Fruit fly (Drosophila melanogaster): ENCODE data around the gene Naa40.

Naa40 gene

dm6 chr3R:29711434-29711833 is 13.3 kb downstream of the Naa40 start (continued):
- TF ChIP-seq D19A (tag; optimal IDR thresholded peaks at IDR 0.05): no peak
- TF ChIP-seq vnd (GFP tag; IDR thresholded peaks at IDR 0.05; ENCODE audit: partially characterized antibody): no peak
- TF ChIP-seq BtbVII (GFP tag; optimal IDR thresholded peaks at IDR 0.05): no peak
- no peak for TF ChIP-seq bowl (GFP tag; IDR thresholded peaks at IDR 0.05)
- TF ChIP-seq row (GFP tag; IDR thresholded peaks at IDR 0.05): peak; percentile 35; the same call in 2 of the 3 replicates
- no peak for TF ChIP-seq eyg (GFP tag; optimal IDR thresholded peaks at IDR 0.05)
- no peak for TF ChIP-seq CG3065 (GFP tag; optimal IDR thresholded peaks at IDR 0.05)
- TF ChIP-seq CG11456 (GFP tag; IDR thresholded peaks at IDR 0.05): no peak
- TF ChIP-seq Dp (GFP tag; optimal IDR thresholded peaks at IDR 0.05): no peak
- TF ChIP-seq CG12769 (tag; optimal IDR thresholded peaks at IDR 0.05): no peak
- no peak for TF ChIP-seq CG12744 (GFP tag; optimal IDR thresholded peaks at IDR 0.05)
- TF ChIP-seq CG8089 (GFP tag; optimal IDR thresholded peaks at IDR 0.05): no peak
- TF ChIP-seq CrebB (tag; optimal IDR thresholded peaks at IDR 0.05): no peak
- TF ChIP-seq pros (GFP tag; optimal IDR thresholded peaks at IDR 0.05): no peak
- TF ChIP-seq Meics (GFP tag; optimal IDR thresholded peaks at IDR 0.05): no peak
- no peak for TF ChIP-seq sim (GFP tag; IDR thresholded peaks at IDR 0.05)
- TF ChIP-seq NC2β (GFP tag; optimal IDR thresholded peaks at IDR 0.05): no peak
- TF ChIP-seq Hmx (GFP tag; optimal IDR thresholded peaks at IDR 0.05): no peak
- no peak for TF ChIP-seq jigr1 (GFP tag; IDR thresholded peaks at IDR 0.05)
- no peak for TF ChIP-seq CG14014 (GFP tag; IDR thresholded peaks at IDR 0.05)
- TF ChIP-seq bsh (GFP tag; optimal IDR thresholded peaks at IDR 0.05): peak in 1 of 2 experiments; percentile 40
- TF ChIP-seq CG2120 (GFP tag; optimal IDR thresholded peaks at IDR 0.05): no peak
- no peak for TF ChIP-seq CG4282 (GFP tag; optimal IDR thresholded peaks at IDR 0.05)
- TF ChIP-seq CG4404 (GFP tag; IDR thresholded peaks at IDR 0.05): no peak
- TF ChIP-seq CG16863 (GFP tag; optimal IDR thresholded peaks at IDR 0.05): no peak
- peak; percentile 11 for TF ChIP-seq CG10979 (tag; optimal IDR thresholded peaks at IDR 0.05)
- TF ChIP-seq Hmr (GFP tag; optimal IDR thresholded peaks at IDR 0.05): no peak
- TF ChIP-seq Lhr (GFP tag; optimal IDR thresholded peaks at IDR 0.05): no peak
- no peak for TF ChIP-seq CG17829 (tag; optimal IDR thresholded peaks at IDR 0.05)
- no peak for TF ChIP-seq dpn (GFP tag; optimal IDR thresholded peaks at IDR 0.05)
- TF ChIP-seq Mad (GFP tag; optimal IDR thresholded peaks at IDR 0.05): no peak
- no peak for TF ChIP-seq CG18619 (GFP tag; optimal IDR thresholded peaks at IDR 0.05)
- no peak for TF ChIP-seq CG13424 (tag; optimal IDR thresholded peaks at IDR 0.05)
- TF ChIP-seq Dbx (GFP tag; IDR thresholded peaks at IDR 0.05): no peak
- TF ChIP-seq Bgb (GFP tag; IDR thresholded peaks at IDR 0.05; ENCODE audit: partially characterized antibody): no peak
- no peak for TF ChIP-seq HHEX (GFP tag; optimal IDR thresholded peaks at IDR 0.05)
- TF ChIP-seq insv (GFP tag; optimal IDR thresholded peaks at IDR 0.05): no peak
- no peak for TF ChIP-seq zfh2 (GFP tag; optimal IDR thresholded peaks at IDR 0.05)
- peak; percentile 18 for TF ChIP-seq Oli (tag; optimal IDR thresholded peaks at IDR 0.05)
- TF ChIP-seq CG1603 (tag; optimal IDR thresholded peaks at IDR 0.05): peak; percentile 44
- no peak for TF ChIP-seq Fer2 (tag; optimal IDR thresholded peaks at IDR 0.05)
- no peak for TF ChIP-seq tgo (GFP tag; IDR thresholded peaks at IDR 0.05)
- TF ChIP-seq CG7839 (tag; optimal IDR thresholded peaks at IDR 0.05): peak; percentile 16
- TF ChIP-seq CG6813 (GFP tag; optimal IDR thresholded peaks at IDR 0.05): no peak
- TF ChIP-seq tup (GFP tag; optimal IDR thresholded peaks at IDR 0.05): no peak
- no peak for TF ChIP-seq stc (GFP tag; IDR thresholded peaks at IDR 0.05)
- no peak for TF ChIP-seq NC2α (GFP tag; optimal IDR thresholded peaks at IDR 0.05)
- TF ChIP-seq CG10147 (GFP tag; optimal IDR thresholded peaks at IDR 0.05): no peak
- TF ChIP-seq Ravus (GFP tag; IDR thresholded peaks at IDR 0.05): no peak
- no peak for TF ChIP-seq Aef1 (GFP tag; IDR thresholded peaks at IDR 0.05)
- TF ChIP-seq CG10267 (tag; optimal IDR thresholded peaks at IDR 0.05): no peak
- no peak for TF ChIP-seq CG1529 (GFP tag; optimal IDR thresholded peaks at IDR 0.05)
